Worm (Caenorhabditis elegans): Measurements from ENCODE around the gene ZK899.1.

Gene ZK899.1

DNA sequence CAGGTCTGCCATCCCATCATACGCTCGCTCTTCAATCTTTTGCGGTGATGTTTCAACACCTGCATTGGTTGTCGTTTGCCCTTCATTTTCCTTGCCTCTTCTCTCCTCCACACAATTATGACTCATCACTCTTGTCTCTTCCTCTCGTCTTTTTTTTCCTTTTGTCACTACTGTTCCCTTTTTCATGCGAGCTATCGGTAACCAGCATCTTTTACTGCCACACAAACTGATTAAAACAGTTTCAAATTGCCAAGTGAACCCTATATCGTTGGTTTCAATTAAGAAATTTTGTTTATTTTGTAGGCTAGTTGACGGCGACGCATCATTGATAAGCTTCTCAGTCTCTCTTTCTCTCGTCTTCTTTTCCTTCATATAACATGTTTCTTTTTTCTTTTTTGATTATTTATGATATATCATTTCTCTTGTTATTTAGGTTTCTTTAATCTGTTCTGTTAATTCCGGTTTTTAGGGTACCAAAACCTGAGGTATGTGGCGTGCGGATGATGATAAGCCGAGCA, at the start of gene ZK899.1:
ZK899.1 (plus strand) TSS at position 468 of the 518 bp plus-strand sequence.
- no peak for TF ChIP-seq dao-5 (tag; optimal IDR thresholded peaks at IDR 0.05)
- TF ChIP-seq him-1 (tag; optimal IDR thresholded peaks at IDR 0.05) = no peak
- TF ChIP-seq W03F9.2 (tag; optimal IDR thresholded peaks at IDR 0.05) = no peak

ce11 chrX:9397401-9397800, 49.0 kb upstream of the ZK899.1 start, which contains the start of gene fln-2:
TSS of gene fln-2 (plus strand) at chrX:9397701.
- TF ChIP-seq W03F9.2 (tag; optimal IDR thresholded peaks at IDR 0.05) (no peak), him-1 (tag; optimal IDR thresholded peaks at IDR 0.05) (no peak), dao-5 (tag; optimal IDR thresholded peaks at IDR 0.05) (no peak)

DNA sequence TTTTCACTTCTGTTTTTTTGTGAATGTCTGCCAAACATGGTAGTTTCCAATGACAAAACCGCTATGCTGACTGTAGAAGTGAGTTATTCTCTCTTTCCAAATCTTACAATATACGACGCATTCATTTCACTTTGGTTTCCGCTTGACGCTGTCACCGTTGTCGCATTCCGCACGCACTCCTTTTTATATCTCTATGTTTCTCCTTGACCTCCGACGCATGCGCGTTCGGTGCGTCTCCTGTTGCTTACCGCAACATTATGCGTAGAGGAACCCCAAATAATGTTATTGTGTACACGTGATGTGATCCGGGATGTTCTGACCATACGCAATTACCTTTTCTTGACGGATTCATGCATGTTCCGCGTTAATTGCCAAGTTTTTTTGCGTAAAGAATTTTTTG, 44.5 kb upstream of the ZK899.1 start:
- no peak for TF ChIP-seq W03F9.2 (tag; optimal IDR thresholded peaks at IDR 0.05)
- no peak for TF ChIP-seq dao-5 (tag; optimal IDR thresholded peaks at IDR 0.05)
- TF ChIP-seq him-1 (tag; optimal IDR thresholded peaks at IDR 0.05) = no peak

- TF ChIP-seq him-1 (tag; optimal IDR thresholded peaks at IDR 0.05) (no peak), W03F9.2 (tag; optimal IDR thresholded peaks at IDR 0.05) (no peak), dao-5 (tag; optimal IDR thresholded peaks at IDR 0.05) (no peak)
These were observed 44.0 kb upstream of the ZK899.1 start for ce11 chrX:9402464-9402863.

DNA sequence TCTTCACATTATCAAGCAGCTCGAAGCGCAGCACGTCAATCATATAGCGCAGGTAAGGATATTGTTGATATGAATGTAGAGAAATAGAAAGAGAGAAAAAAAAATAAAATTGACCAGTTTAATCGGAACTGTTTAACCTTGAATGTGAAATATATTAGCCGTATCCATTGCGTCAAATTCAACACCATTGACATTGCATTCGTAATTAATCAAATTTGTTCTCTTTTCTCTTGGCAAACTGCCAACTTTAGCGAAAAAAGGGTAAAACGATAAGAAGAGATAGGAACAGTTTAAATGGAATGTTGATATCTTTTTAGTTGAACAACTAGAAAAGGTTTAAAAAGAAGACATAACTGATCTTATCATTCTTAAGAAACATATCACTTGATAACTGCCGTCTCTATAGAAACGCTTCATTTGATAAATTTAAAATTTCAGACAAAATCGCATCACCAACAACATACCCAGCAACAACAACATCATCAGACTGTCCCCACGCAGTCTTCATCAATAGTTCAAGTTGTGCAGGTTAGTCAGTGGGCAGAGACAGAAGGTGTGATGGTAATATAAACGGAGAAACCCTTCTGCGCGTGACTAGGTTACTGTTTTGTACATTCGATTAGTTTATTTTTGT, 42.7 kb upstream of the ZK899.1 start:
- TF ChIP-seq W03F9.2 (tag; optimal IDR thresholded peaks at IDR 0.05) = no peak
- TF ChIP-seq dao-5 (tag; optimal IDR thresholded peaks at IDR 0.05) = no peak
- TF ChIP-seq him-1 (tag; optimal IDR thresholded peaks at IDR 0.05) = no peak

DNA sequence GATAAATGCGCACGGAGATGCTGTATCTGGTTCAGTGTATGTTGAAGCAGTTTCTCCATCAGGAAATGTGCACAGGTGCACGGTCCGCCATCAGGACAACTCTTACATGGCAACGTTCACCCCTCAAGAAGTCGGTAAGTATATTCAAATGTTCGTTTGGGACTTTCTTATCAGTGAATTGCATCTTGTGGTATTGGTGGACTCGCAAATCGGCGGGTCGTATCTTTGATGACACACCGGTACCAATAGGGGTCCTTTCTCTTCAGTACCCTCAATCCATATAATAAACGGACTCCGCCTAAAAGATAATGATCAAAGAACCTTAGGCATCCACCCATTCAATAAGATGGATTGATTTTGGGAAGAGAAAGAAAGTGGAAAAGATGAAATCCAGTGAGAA, 40.5 kb upstream of the ZK899.1 start:
- TF ChIP-seq him-1 (tag; optimal IDR thresholded peaks at IDR 0.05) (no peak), dao-5 (tag; optimal IDR thresholded peaks at IDR 0.05) (no peak), W03F9.2 (tag; optimal IDR thresholded peaks at IDR 0.05) (no peak)

DNA sequence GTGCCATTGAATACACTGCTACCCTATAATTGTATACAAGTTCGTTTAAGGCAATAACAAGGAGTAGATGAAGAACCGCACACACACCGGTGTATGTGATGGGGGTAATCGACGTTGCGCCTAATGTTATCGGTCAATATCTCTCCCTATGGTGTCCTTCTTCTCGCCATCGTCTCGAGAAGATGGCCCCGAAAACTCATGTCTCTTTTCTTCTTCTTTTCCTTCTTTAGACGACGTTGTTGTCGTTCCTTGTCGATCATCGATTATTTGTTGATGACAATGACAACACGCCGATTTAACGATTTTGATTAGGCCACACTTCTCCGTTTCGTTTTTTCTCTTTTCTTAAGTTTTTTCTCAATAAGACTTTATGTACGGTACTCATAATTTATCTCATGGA, 37.3 kb upstream of the ZK899.1 start:
- TF ChIP-seq him-1 (tag; optimal IDR thresholded peaks at IDR 0.05) (no peak), W03F9.2 (tag; optimal IDR thresholded peaks at IDR 0.05) (no peak), dao-5 (tag; optimal IDR thresholded peaks at IDR 0.05) (no peak)

ce11 chrX:9410747-9411146, 35.7 kb upstream of the ZK899.1 start:
- TF ChIP-seq W03F9.2 (tag; optimal IDR thresholded peaks at IDR 0.05) (no peak), dao-5 (tag; optimal IDR thresholded peaks at IDR 0.05) (no peak), him-1 (tag; optimal IDR thresholded peaks at IDR 0.05) (no peak)

ce11 chrX:9411675-9412074, 34.8 kb upstream of the ZK899.1 start:
- TF ChIP-seq W03F9.2 (tag; optimal IDR thresholded peaks at IDR 0.05) (no peak), him-1 (tag; optimal IDR thresholded peaks at IDR 0.05) (no peak), dao-5 (tag; optimal IDR thresholded peaks at IDR 0.05) (no peak)

- no peak for TF ChIP-seq W03F9.2 (tag; optimal IDR thresholded peaks at IDR 0.05)
- no peak for TF ChIP-seq dao-5 (tag; optimal IDR thresholded peaks at IDR 0.05)
- TF ChIP-seq him-1 (tag; optimal IDR thresholded peaks at IDR 0.05) = no peak
These were observed 29.1 kb upstream of the ZK899.1 start for ce11 chrX:9417326-9417725.

- TF ChIP-seq W03F9.2 (tag; optimal IDR thresholded peaks at IDR 0.05) (no peak), him-1 (tag; optimal IDR thresholded peaks at IDR 0.05) (no peak), dao-5 (tag; optimal IDR thresholded peaks at IDR 0.05) (no peak)
These were observed 28.5 kb upstream of the ZK899.1 start for ce11 chrX:9417948-9418347.

DNA sequence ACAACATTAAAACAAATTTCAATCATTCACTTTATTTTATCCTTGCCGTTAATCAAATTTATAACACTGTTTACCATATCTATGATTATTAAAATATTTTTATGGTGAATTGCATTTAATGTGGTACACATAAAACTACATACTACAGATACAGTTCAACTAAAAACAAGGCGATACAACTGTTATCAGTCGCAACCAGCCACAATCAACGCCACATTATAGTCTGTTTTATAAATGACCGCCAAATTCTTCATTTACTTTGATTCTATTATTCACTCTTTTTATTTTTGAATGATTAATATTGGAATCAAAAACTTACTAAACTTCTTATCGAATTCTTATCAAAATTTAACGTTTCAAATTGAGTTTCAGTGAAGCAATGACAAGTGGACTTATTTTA, 18.4 kb upstream of the ZK899.1 start, which contains the start of gene B0272.4:
B0272.4 (plus strand) TSS at position 373 of the 400 bp plus-strand sequence.
- TF ChIP-seq dao-5 (tag; optimal IDR thresholded peaks at IDR 0.05) = no peak
- no peak for TF ChIP-seq W03F9.2 (tag; optimal IDR thresholded peaks at IDR 0.05)

- TF ChIP-seq him-1 (tag; optimal IDR thresholded peaks at IDR 0.05) (no peak), W03F9.2 (tag; optimal IDR thresholded peaks at IDR 0.05) (no peak), dao-5 (tag; optimal IDR thresholded peaks at IDR 0.05) (no peak)
These were observed 15.4 kb upstream of the ZK899.1 start, which contains the start of gene B0272.3 for ce11 chrX:9431002-9431482. TSS of gene B0272.3 (plus strand) at chrX:9431432.

- TF ChIP-seq dao-5 (tag; optimal IDR thresholded peaks at IDR 0.05) = no peak
- TF ChIP-seq him-1 (tag; optimal IDR thresholded peaks at IDR 0.05) = no peak
- TF ChIP-seq W03F9.2 (tag; optimal IDR thresholded peaks at IDR 0.05) = no peak
These were observed 9.6 kb upstream of the ZK899.1 start, which contains the start of gene tbb-4 for ce11 chrX:9436843-9437312. TSS of gene tbb-4 (minus strand) at chrX:9436893.

Data from whole organism, L4/young adult.